Fruit fly (Drosophila melanogaster) ovary, adult (tissue): ENCODE results near the gene sog.

Experiments
- CG17801 ChIP-seq: fragments of 200-800 bp; optimal IDR thresholded peaks from 2 replicates; lab custom pipeline; 2019; ENCODE audit warnings: missing biosample characterization, mild to moderate bottlenecking, missing genetic modification characterization, moderate library complexity; ENCODE audit not compliant: partially characterized antibody

The sog gene

DNA sequence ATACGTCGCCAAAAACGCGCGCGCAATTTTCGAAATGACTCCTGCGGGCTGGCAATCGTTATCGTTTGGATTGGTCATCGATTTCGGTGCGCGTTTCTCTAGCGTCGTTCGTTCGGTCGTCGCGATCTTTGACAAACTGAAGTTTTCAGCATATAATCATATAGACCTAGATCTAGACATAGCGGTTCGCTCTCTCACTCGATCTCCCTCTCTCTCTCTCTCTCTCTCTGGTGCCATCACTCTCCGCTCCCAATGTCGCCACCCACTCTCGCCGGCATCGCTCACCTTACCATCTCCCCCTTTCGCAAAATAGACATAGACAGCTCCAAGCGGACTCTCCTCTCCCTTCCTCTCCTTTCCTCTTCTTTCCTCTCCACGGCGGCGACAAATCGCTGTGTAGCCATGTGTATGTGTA is at the start of gene sog:
TSS of gene sog (minus strand) at position 122 of the 415 bp plus-strand sequence.
- no peak for TF ChIP-seq CG17801 (GFP tag; lab: Kevin White, UChicago)

DNA sequence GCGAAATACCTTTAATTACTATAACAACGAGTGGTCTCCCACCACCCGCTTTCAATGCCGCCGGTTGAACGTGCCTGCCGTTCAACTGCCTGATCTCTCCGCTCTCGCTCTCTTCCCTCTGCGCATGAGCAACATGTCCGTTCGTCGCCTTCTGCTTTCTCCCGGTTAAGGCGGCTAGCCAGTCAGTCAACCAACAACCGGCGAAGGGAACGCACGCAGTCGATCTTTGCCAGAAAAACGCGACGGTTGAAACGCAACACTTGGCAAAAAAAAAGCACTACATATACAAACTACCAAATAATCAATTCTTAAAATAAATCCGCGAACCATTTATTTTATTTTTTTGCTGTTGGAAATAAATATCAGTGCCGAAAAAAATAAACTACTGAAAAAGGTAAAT is 42.1 kb upstream of the sog start, which contains the start of gene CG12708:
TSS of gene CG12708 (plus strand) at position 183 of the 400 bp plus-strand sequence.
- TF ChIP-seq CG17801 (GFP tag; lab: Kevin White, UChicago): no peak

- no peak for TF ChIP-seq CG17801 (GFP tag; lab: Kevin White, UChicago)
These were observed 41.1 kb upstream of the sog start for dm6 chrX:15674337-15674736.

DNA sequence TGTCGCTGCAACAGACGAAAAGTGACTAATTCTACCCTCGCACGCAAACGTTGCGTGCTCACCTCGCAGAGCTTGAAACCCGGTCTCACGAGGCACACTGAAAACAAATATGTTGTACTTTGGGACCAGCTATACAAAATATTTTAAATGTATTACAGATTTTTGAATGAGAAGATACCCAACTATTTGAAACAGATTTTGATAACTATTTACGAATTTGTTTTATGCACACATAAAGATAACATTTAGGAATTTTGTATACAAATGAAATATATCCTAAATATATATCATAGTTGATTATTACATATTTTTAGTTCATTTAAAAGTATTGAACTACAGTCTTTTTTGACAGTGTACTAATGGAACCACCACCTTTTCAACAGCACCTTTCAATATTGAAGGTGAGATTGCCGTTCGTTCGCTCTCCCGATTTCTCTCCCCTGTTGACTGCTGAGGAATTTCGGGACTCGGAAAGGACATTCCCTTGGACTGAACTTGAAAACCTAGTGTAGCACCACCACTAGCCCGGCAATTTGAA is 37.9 kb upstream of the sog start, which contains the start of gene CG15646:
TSS of gene CG15646 (minus strand) at position 4 of the 538 bp plus-strand sequence.
- no peak for TF ChIP-seq CG17801 (GFP tag; lab: Kevin White, UChicago)

DNA sequence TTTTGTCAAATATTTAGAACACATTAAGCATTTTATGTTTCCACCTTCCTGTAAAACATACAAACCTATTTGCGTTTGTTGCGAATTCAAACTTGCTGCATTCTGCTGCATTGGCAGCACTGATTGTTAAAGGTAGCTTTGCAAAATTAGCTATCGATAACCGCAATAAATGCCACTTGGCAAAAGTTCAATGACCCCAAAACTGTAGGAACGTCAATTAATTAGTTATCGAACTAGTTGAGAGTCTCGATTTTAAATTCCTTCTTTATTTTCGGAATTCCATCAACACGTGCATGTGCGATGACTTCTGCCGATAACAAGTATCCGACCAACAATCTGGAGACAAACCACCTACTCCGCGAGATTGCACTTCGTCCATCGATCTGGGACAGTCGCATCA is 29.1 kb upstream of the sog start, which contains the start of gene CG8119:
TSS of gene CG8119 (plus strand) at position 301 of the 400 bp plus-strand sequence.
- no peak for TF ChIP-seq CG17801 (GFP tag; lab: Kevin White, UChicago)

dm6 chrX:15653364-15653809 is 20.2 kb upstream of the sog start:
- TF ChIP-seq CG17801 (GFP tag; lab: Kevin White, UChicago): no peak

DNA sequence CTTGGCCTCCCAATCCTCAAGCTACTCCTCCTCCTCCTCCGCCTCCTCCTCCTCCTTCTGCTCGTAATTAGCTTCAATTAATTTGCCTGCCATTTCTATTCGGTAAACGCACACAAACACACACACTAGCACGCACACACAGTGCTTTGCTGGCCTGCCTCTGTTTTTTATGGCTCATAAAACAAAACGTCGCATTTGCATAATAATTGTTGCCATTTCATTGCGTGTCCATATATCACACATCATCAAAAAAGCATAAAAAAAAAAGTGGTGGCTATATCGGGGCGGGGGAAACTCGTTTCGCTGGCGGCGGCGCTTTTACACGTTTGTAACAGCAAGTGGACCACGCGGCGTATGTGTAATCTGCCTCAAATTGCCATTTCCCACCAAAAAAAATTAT is 18.3 kb upstream of the sog start:
- TF ChIP-seq CG17801 (GFP tag; lab: Kevin White, UChicago): no peak

DNA sequence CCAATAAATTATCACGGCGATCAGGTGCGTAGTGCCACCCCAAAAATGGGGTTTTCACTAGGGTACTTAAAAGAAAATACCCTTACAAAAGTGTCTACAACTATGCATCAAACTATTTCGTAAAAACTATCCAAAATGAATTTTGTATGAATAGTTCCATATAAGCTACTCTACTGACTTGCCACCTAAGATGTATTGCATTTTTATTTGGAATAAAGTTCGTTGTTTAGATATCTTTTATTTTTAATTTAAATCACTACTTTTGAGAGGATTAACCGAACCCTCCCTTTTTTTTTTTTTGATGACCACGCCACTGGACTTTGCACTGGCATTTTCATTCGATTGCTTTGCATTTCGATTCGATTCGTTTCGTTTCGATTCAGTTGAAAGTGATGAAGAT is 16.3 kb upstream of the sog start:
- TF ChIP-seq CG17801 (GFP tag; lab: Kevin White, UChicago): no peak

dm6 chrX:15648180-15648579 is 14.9 kb upstream of the sog start:
- TF ChIP-seq CG17801 (GFP tag; lab: Kevin White, UChicago): no peak

dm6 chrX:15646792-15647191 is 13.6 kb upstream of the sog start:
- TF ChIP-seq CG17801 (GFP tag; lab: Kevin White, UChicago): no peak

dm6 chrX:15643922-15644321 is 10.7 kb upstream of the sog start, which contains the start of gene CG8117:
Gene CG8117 (plus strand): TSS chrX:15644222.
- no peak for TF ChIP-seq CG17801 (GFP tag; lab: Kevin White, UChicago)

- TF ChIP-seq CG17801 (GFP tag; lab: Kevin White, UChicago): no peak
These were observed 10.0 kb upstream of the sog start for dm6 chrX:15643210-15643609.

dm6 chrX:15642056-15642455 is 8.8 kb upstream of the sog start:
- TF ChIP-seq CG17801 (GFP tag; lab: Kevin White, UChicago): no peak

- no peak for TF ChIP-seq CG17801 (GFP tag; lab: Kevin White, UChicago)
These were observed 6.7 kb upstream of the sog start for dm6 chrX:15639929-15640328.

- no peak for TF ChIP-seq CG17801 (GFP tag; lab: Kevin White, UChicago)
These were observed 5.8 kb upstream of the sog start for dm6 chrX:15639017-15639416.

DNA sequence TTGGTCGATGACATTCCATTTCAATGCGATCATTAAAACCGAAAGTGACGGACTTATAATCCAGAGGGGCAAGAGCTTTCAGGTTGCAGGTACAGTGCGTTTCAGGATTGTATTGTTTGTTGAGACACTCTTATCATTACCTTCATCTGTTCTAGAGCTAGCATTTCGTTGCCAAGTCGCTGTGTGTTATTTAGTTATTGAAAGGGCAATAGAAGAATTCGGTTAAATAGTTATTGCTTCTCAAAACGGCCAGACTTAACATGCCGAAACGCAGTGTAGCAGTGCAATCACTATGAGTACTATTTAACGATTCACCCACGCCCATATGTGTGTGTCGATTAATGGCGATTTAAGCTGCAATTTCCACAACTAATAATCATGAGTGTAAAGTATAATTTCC is 565 bp downstream of the sog start:
- TF ChIP-seq CG17801 (GFP tag; lab: Kevin White, UChicago): no peak
